Worm (Caenorhabditis elegans) whole organism, L1 larva: ENCODE data around the gene eif-2D.

Experiments used
- aha-1 ChIP-seq: fragments of 150-350 bp; optimal IDR thresholded peaks from 2 replicates; lab custom pipeline; 2014; ENCODE audit warnings: missing biosample characterization, missing genetic modification characterization
- aly-2 ChIP-seq: fragments of 150-350 bp; optimal IDR thresholded peaks from 2 replicates; lab custom pipeline; 2014; ENCODE audit warnings: missing biosample characterization, missing genetic modification characterization
- ama-1 ChIP-seq: fragments of 150-350 bp; optimal IDR thresholded peaks from 2 replicates; lab custom pipeline; 2014
- ces-1 ChIP-seq: fragments of 150-350 bp; optimal IDR thresholded peaks from 2 replicates; lab custom pipeline; 2014; ENCODE audit warnings: missing biosample characterization, missing genetic modification reagents, missing genetic modification characterization
- elt-3 ChIP-seq, 6 experiments: fragments of 150-350 bp in 1 of 6; sonication (generic microtip); optimal IDR thresholded peaks; 2 replicates each; lab custom pipeline; 2017 to 2018; ENCODE audit warnings: missing biosample characterization in 6 of 6, missing genetic modification characterization in 6 of 6, inconsistent platforms in 1 of 6
- ets-5 ChIP-seq: fragments of 200-800 bp; sonication (Bioruptor generic); IDR thresholded peaks from 2 replicates; pipeline ENCODE4 v1.3.6; 2022; ENCODE audit warnings: missing genetic modification characterization, missing compliant biosample characterization
- lin-13 ChIP-seq: fragments of 150-350 bp; optimal IDR thresholded peaks from 2 replicates; lab custom pipeline; 2014; ENCODE audit warnings: missing biosample characterization, missing genetic modification reagents, missing genetic modification characterization
- nhr-11 ChIP-seq: fragments of 150-350 bp; optimal IDR thresholded peaks from 2 replicates; lab custom pipeline; 2014; ENCODE audit warnings: missing biosample characterization, missing genetic modification characterization
- rnt-1 ChIP-seq: sonication (generic microtip); optimal IDR thresholded peaks from 2 replicates; lab custom pipeline; 2016; ENCODE audit warnings: mild to moderate bottlenecking, missing genetic modification characterization, moderate library complexity, missing compliant biosample characterization
- snpc-4 ChIP-seq: fragments of 150-350 bp; optimal IDR thresholded peaks from 2 replicates; lab custom pipeline; 2014; ENCODE audit warnings: missing biosample characterization, missing genetic modification characterization
- unc-62 ChIP-seq: fragments of 150-350 bp; optimal IDR thresholded peaks from 2 replicates; lab custom pipeline; 2014; ENCODE audit warnings: missing biosample characterization, missing genetic modification reagents, missing genetic modification characterization
- unc-86 ChIP-seq: sonication (generic microtip); optimal IDR thresholded peaks from 2 replicates; lab custom pipeline; 2016; ENCODE audit warnings: missing genetic modification characterization, missing compliant biosample characterization
- ztf-11 ChIP-seq, 2 experiments: sonication (generic microtip); optimal IDR thresholded peaks; 2 replicates each; lab custom pipeline; 2016 to 2017; ENCODE audit warnings: missing genetic modification characterization in 2 of 2, missing biosample characterization in 1 of 2, missing compliant biosample characterization in 1 of 2

DNA sequence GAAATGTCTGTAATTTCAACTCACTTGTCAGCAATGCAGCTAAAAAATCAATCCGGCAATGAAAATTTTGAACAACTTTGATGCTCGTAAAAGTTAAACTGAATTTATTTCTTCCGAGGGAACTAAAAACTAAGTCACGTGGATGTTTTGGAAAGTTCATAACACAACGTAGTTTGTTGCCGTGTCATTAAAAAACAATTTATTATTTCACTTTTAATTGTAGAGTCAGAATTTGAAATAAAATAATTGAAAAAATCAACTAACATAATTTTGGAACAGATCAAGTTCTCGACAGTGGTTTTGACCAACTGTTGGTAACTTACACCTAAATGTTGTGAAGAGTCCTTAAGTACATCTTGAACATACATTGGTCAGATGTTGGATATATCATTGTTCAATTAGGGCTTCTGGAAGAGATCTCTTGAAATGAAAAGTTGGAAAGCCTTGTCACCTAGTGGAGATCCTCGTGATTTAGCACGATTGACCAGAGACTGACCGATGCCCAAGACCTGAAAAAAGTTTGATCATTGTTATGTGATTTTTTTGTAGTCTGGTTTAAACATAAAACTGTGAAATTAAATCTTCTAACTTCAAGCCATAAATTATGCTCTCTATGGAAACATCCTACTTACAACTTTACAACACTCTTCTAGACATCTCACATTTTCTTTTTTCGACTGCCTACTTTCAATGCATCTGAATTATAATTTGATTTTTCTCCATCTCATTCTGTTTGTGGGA lies 39.0 kb downstream of the eif-2D start, which contains the start of the genes C18A3.7 and C18A3.11:
- TF ChIP-seq nhr-11 (no peak), ces-1 (no peak), elt-3 (tag; optimal IDR thresholded peaks at IDR 0.05; lab: Kevin White, UChicago) (no peak), snpc-4 (tag; lab: Kevin White, UChicago) (no peak), ztf-11 (tag; optimal IDR thresholded peaks at IDR 0.05; lab: Kevin White, UChicago) (no peak), aha-1 (tag; lab: Kevin White, UChicago) (no peak), rnt-1 (tag; lab: Kevin White, UChicago) (no peak), ama-1 (lab: Kevin White, UChicago) (no peak), aly-2 (tag; lab: Kevin White, UChicago) (no peak), lin-13 (GFP tag; lab: Kevin White, UChicago) (no peak), unc-86 (tag; lab: Kevin White, UChicago) (no peak), unc-62 (GFP tag; lab: Kevin White, UChicago) (no peak), ets-5 (GFP tag; lab: Robert Waterston, UW) (no peak)
